Worm (Caenorhabditis elegans) whole organism, L4 larva: ENCODE measurements around the gene set-16.

ENCODE experiments used
- ces-1 ChIP-seq: fragments of 150-350 bp; sonication (generic microtip); optimal IDR thresholded peaks from 4 replicates; lab custom pipeline; 2014; ENCODE audit warnings: missing biosample characterization, missing genetic modification reagents, missing genetic modification characterization
- dve-1 ChIP-seq: sonication (generic microtip); optimal IDR thresholded peaks from 2 replicates; lab custom pipeline; 2017; ENCODE audit warnings: antibody characterized with exemption, mild to moderate bottlenecking, missing genetic modification characterization, missing compliant biosample characterization; ENCODE audit not compliant: insufficient read depth
- mdl-1 ChIP-seq, 2 experiments: fragments of 150-350 bp in 1 of 2; sonication (generic microtip) in 1 of 2; optimal IDR thresholded peaks; 2 replicates each; lab custom pipeline; 2014 to 2017; ENCODE audit warnings: missing biosample characterization in 2 of 2, missing genetic modification characterization in 2 of 2
- snpc-4 ChIP-seq: fragments of 150-350 bp; optimal IDR thresholded peaks from 2 replicates; lab custom pipeline; 2014; ENCODE audit warnings: missing biosample characterization, missing genetic modification characterization

ce11 chrIII:13645885-13646488, 2.3 kb downstream of the set-16 start:
- no peak for TF ChIP-seq ces-1 (GFP tag; lab: Kevin White, UChicago)
- TF ChIP-seq mdl-1 (tag; optimal IDR thresholded peaks at IDR 0.05; lab: Kevin White, UChicago) = no peak
- no peak for TF ChIP-seq snpc-4 (tag; lab: Kevin White, UChicago)
- no peak for TF ChIP-seq dve-1 (tag; lab: Kevin White, UChicago)
